Fruit fly (Drosophila melanogaster): ENCODE results near the gene Msh6.

Msh6 gene

dm6 chr3L:15104849-15105555 lies 53.4 kb downstream of the Msh6 start (continued):
- TF ChIP-seq CG16779 (tag; optimal IDR thresholded peaks at IDR 0.05), result peak; percentile 85
- TF ChIP-seq Lpt (GFP tag; optimal IDR thresholded peaks at IDR 0.05), result peak; percentile 79
- peak; percentile 88 for TF ChIP-seq Eip93F (GFP tag; optimal IDR thresholded peaks at IDR 0.05)
- peak; percentile 81 for TF ChIP-seq CG11762 (GFP tag; optimal IDR thresholded peaks at IDR 0.05; ENCODE audit: insufficient read depth)
- peak; percentile 87 for TF ChIP-seq CG10669 (GFP tag; optimal IDR thresholded peaks at IDR 0.05)
- peak; percentile 84 for TF ChIP-seq CG6163 (GFP tag; IDR thresholded peaks at IDR 0.05)
- peak; percentile 96 for TF ChIP-seq CG32006 (GFP tag; optimal IDR thresholded peaks at IDR 0.05)
- TF ChIP-seq Eip75B (GFP tag; optimal IDR thresholded peaks at IDR 0.05), result peak; percentile 92
- peak; percentile 83 for TF ChIP-seq vri (GFP tag; optimal IDR thresholded peaks at IDR 0.05)
